Worm (Caenorhabditis elegans): ENCODE measurements around the gene srt-17.

ce11 chrV:598626-599025 lies 26.2 kb downstream of the srt-17 start:
- TF ChIP-seq ama-1 (optimal IDR thresholded peaks at IDR 0.05) = no peak
- no peak for TF ChIP-seq tbx-37 (GFP tag; conservative IDR thresholded peaks at IDR 0.05)
- no peak for TF ChIP-seq sea-1 (GFP tag; conservative IDR thresholded peaks at IDR 0.05)
